Worm (Caenorhabditis elegans) whole organism, young adult: Measurements from ENCODE around the gene Y73B6BL.47.

Experiments used
- B0019.2 ChIP-seq: fragments of 200-800 bp; sonication (Bioruptor generic); conservative IDR thresholded peaks from 2 replicates; pipeline ENCODE4 v1.3.6; 2022; ENCODE audit warnings: missing genetic modification reagents, missing genetic modification characterization, missing compliant biosample characterization
- B0261.1 ChIP-seq: sonication (generic microtip); optimal IDR thresholded peaks from 2 replicates; lab custom pipeline; 2016; ENCODE audit warnings: mild to moderate bottlenecking, missing genetic modification characterization, moderate library complexity, missing compliant biosample characterization
- B0336.3 ChIP-seq: fragments of 200-800 bp; sonication (Bioruptor generic); IDR thresholded peaks from 2 replicates; pipeline ENCODE4 v1.3.6; 2022; ENCODE audit warnings: missing genetic modification characterization, missing compliant biosample characterization
- F33H1.4 ChIP-seq: fragments of 200-800 bp; sonication (Bioruptor generic); IDR thresholded peaks from 2 replicates; pipeline ENCODE4 v1.3.6; 2022; ENCODE audit warnings: missing genetic modification reagents, missing genetic modification characterization, missing compliant biosample characterization
- F57A8.1 ChIP-seq: fragments of 200-800 bp; sonication (Bioruptor generic); optimal IDR thresholded peaks from 2 replicates; lab custom pipeline; 2018; ENCODE audit warnings: mild to moderate bottlenecking, missing genetic modification characterization, moderate library complexity, missing compliant biosample characterization
- Y67H2A.10 ChIP-seq: fragments of 200-800 bp; sonication (Bioruptor generic); conservative IDR thresholded peaks from 2 replicates; pipeline ENCODE4 v1.3.6; 2022; ENCODE audit warnings: missing genetic modification reagents, missing genetic modification characterization, missing compliant biosample characterization
- akir-1 ChIP-seq: fragments of 200-800 bp; sonication (Bioruptor generic); optimal IDR thresholded peaks from 2 replicates; lab custom pipeline; 2018; ENCODE audit warnings: mild to moderate bottlenecking, missing genetic modification characterization, moderate library complexity, missing compliant biosample characterization
- aptf-3 ChIP-seq: fragments of 200-800 bp; sonication (Bioruptor generic); IDR thresholded peaks from 2 replicates; pipeline ENCODE4 v1.3.6; 2022; ENCODE audit warnings: missing genetic modification characterization, missing compliant biosample characterization
- athp-1 ChIP-seq: sonication (generic microtip); optimal IDR thresholded peaks from 2 replicates; lab custom pipeline; 2017; ENCODE audit warnings: mild to moderate bottlenecking, missing genetic modification characterization, missing compliant biosample characterization
- attf-5 ChIP-seq: fragments of 200-800 bp; sonication (Bioruptor generic); optimal IDR thresholded peaks from 2 replicates; lab custom pipeline; 2018; ENCODE audit warnings: mild to moderate bottlenecking, missing genetic modification characterization, missing compliant biosample characterization
- bed-1 ChIP-seq: fragments of 200-800 bp; sonication (Bioruptor generic); IDR thresholded peaks from 2 replicates; pipeline ENCODE4 v1.3.6; 2022; ENCODE audit warnings: missing genetic modification reagents, missing genetic modification characterization, missing compliant biosample characterization
- bed-2 ChIP-seq: fragments of 200-800 bp; sonication (Bioruptor generic); IDR thresholded peaks from 2 replicates; pipeline ENCODE4 v1.3.6; 2022; ENCODE audit warnings: missing genetic modification reagents, missing genetic modification characterization, missing compliant biosample characterization
- cebp-1 ChIP-seq, 2 experiments: fragments of 200-800 bp in 1 of 2; sonication (Bioruptor generic) in 1 of 2; sonication (generic microtip) in 1 of 2; IDR thresholded peaks in 1 of 2; optimal IDR thresholded peaks in 1 of 2; 2 replicates each; pipeline versions ENCODE4 v1.3.6 to Lab custom; 2017 to 2022; ENCODE audit warnings: missing compliant biosample characterization in 2 of 2, missing genetic modification characterization in 2 of 2, mild to moderate bottlenecking in 1 of 2, missing genetic modification reagents in 1 of 2, moderate library complexity in 1 of 2
- cebp-2 ChIP-seq: fragments of 200-800 bp; sonication (Bioruptor generic); IDR thresholded peaks from 2 replicates; pipeline ENCODE4 v1.3.6; 2022; ENCODE audit warnings: missing genetic modification characterization, missing compliant biosample characterization
- ceh-100 ChIP-seq: fragments of 200-800 bp; sonication (Bioruptor generic); IDR thresholded peaks from 2 replicates; pipeline ENCODE4 v1.3.6; 2022; ENCODE audit warnings: missing genetic modification reagents, missing genetic modification characterization, missing compliant biosample characterization
- ceh-58 ChIP-seq: fragments of 200-800 bp; sonication (Bioruptor generic); IDR thresholded peaks from 2 replicates; pipeline ENCODE4 v1.3.6; 2022; ENCODE audit warnings: missing genetic modification characterization, missing compliant biosample characterization
- dox-1 ChIP-seq: fragments of 200-800 bp; sonication (Bioruptor generic); IDR thresholded peaks from 2 replicates; pipeline ENCODE4 v1.3.6; 2022; ENCODE audit warnings: missing genetic modification reagents, missing genetic modification characterization, missing compliant biosample characterization
- dpl-1 ChIP-seq: fragments of 150-350 bp; optimal IDR thresholded peaks from 2 replicates; lab custom pipeline; 2014; ENCODE audit warnings: missing biosample characterization, missing genetic modification reagents, missing genetic modification characterization
- egl-44 ChIP-seq: fragments of 200-800 bp; sonication (Bioruptor generic); IDR thresholded peaks from 2 replicates; pipeline ENCODE4 v1.3.6; 2022; ENCODE audit warnings: missing genetic modification reagents, missing genetic modification characterization, missing compliant biosample characterization
- hlh-12 ChIP-seq: sonication (generic microtip); optimal IDR thresholded peaks from 2 replicates; lab custom pipeline; 2016; ENCODE audit warnings: missing genetic modification characterization, missing compliant biosample characterization
- hmg-1.2 ChIP-seq: fragments of 200-800 bp; sonication (Bioruptor generic); IDR thresholded peaks from 2 replicates; pipeline ENCODE4 v1.3.6; 2022; ENCODE audit warnings: missing genetic modification reagents, missing genetic modification characterization, missing compliant biosample characterization
- hmg-20 ChIP-seq: fragments of 200-800 bp; sonication (Bioruptor generic); IDR thresholded peaks from 2 replicates; pipeline ENCODE4 v1.3.6; 2022; ENCODE audit warnings: missing genetic modification reagents, missing genetic modification characterization, missing compliant biosample characterization
- lag-1 ChIP-seq: fragments of 200-800 bp; sonication (Bioruptor generic); IDR thresholded peaks from 2 replicates; pipeline ENCODE4 v1.3.6; 2022; ENCODE audit warnings: missing genetic modification reagents, missing genetic modification characterization, missing compliant biosample characterization
- lin-35 ChIP-seq, 3 experiments: fragments of 150-350 bp in 2 of 3; sonication (generic microtip) in 1 of 3; optimal IDR thresholded peaks; 2 replicates each; lab custom pipeline; 2014 to 2018; ENCODE audit warnings: missing biosample characterization in 3 of 3, missing genetic modification characterization in 3 of 3, missing genetic modification reagents in 3 of 3
- madf-8 ChIP-seq: fragments of 200-800 bp; sonication (Bioruptor generic); conservative IDR thresholded peaks from 2 replicates; pipeline ENCODE4 v1.3.6; 2022; ENCODE audit warnings: missing genetic modification reagents, missing genetic modification characterization, missing compliant biosample characterization
- mcd-1 ChIP-seq: fragments of 200-800 bp; sonication (Bioruptor generic); IDR thresholded peaks from 2 replicates; pipeline ENCODE4 v1.3.6; 2022; ENCODE audit warnings: missing genetic modification reagents, missing genetic modification characterization, missing compliant biosample characterization
- nfya-1 ChIP-seq: sonication (generic microtip); optimal IDR thresholded peaks from 2 replicates; lab custom pipeline; 2017; ENCODE audit warnings: antibody characterized with exemption, missing compliant biosample characterization, missing genetic modification characterization, borderline replicate concordance; ENCODE audit not compliant: insufficient read depth
- nhr-27 ChIP-seq: fragments of 200-800 bp; sonication (Bioruptor generic); optimal IDR thresholded peaks from 2 replicates; lab custom pipeline; 2018; ENCODE audit warnings: mild to moderate bottlenecking, missing genetic modification characterization, moderate library complexity, missing compliant biosample characterization
- nhr-80 ChIP-seq: sonication (generic microtip); optimal IDR thresholded peaks from 2 replicates; lab custom pipeline; 2016; ENCODE audit warnings: missing genetic modification characterization, missing compliant biosample characterization
- pha-4 ChIP-seq: fragments of 150-350 bp; sonication (generic microtip); optimal IDR thresholded peaks from 2 replicates; lab custom pipeline; 2014; ENCODE audit warnings: missing biosample characterization, missing genetic modification reagents, missing genetic modification characterization
- rec-8 ChIP-seq, 2 experiments: sonication (generic microtip); optimal IDR thresholded peaks; 2 replicates each; lab custom pipeline; 2016; ENCODE audit warnings: mild to moderate bottlenecking in 2 of 2, missing genetic modification characterization in 2 of 2, missing genetic modification reagents in 2 of 2, missing genotype in 2 of 2, missing biosample characterization in 1 of 2, missing compliant biosample characterization in 1 of 2, moderate library complexity in 1 of 2
- sdz-38 ChIP-seq: sonication (generic microtip); optimal IDR thresholded peaks from 2 replicates; lab custom pipeline; 2016; ENCODE audit warnings: missing genotype, missing genetic modification characterization, missing compliant biosample characterization
- sea-2 ChIP-seq: fragments of 200-800 bp; sonication (Bioruptor generic); IDR thresholded peaks from 2 replicates; pipeline ENCODE4 v1.3.6; 2022; ENCODE audit warnings: missing genetic modification characterization, missing compliant biosample characterization
- snpc-1.3 ChIP-seq: sonication (generic microtip); optimal IDR thresholded peaks from 2 replicates; lab custom pipeline; 2017; ENCODE audit warnings: missing genetic modification characterization, mild to moderate bottlenecking, missing compliant biosample characterization, antibody characterized with exemption, moderate library complexity, missing genotype, missing genetic modification reagents; ENCODE audit not compliant: insufficient read depth
- tbx-9 ChIP-seq: sonication (generic microtip); optimal IDR thresholded peaks from 2 replicates; lab custom pipeline; 2016; ENCODE audit warnings: borderline replicate concordance, missing genetic modification characterization, inconsistent platforms, missing compliant biosample characterization
- xnd-1 ChIP-seq: sonication (generic microtip); optimal IDR thresholded peaks from 2 replicates; lab custom pipeline; 2016; ENCODE audit warnings: missing genotype, missing genetic modification reagents, missing genetic modification characterization, missing compliant biosample characterization
- zim-3 ChIP-seq: sonication (generic microtip); optimal IDR thresholded peaks from 2 replicates; lab custom pipeline; 2017; ENCODE audit warnings: mild to moderate bottlenecking, missing genetic modification characterization, moderate library complexity, missing compliant biosample characterization
- ztf-22 ChIP-seq: fragments of 200-800 bp; sonication (Bioruptor generic); optimal IDR thresholded peaks from 2 replicates; lab custom pipeline; 2018; ENCODE audit warnings: mild to moderate bottlenecking, missing genetic modification characterization, moderate library complexity, missing compliant biosample characterization
- ztf-26 ChIP-seq: sonication (generic microtip); optimal IDR thresholded peaks from 2 replicates; lab custom pipeline; 2017; ENCODE audit warnings: missing genetic modification characterization, missing compliant biosample characterization
- ztf-28 ChIP-seq: fragments of 200-800 bp; sonication (Bioruptor generic); IDR thresholded peaks from 2 replicates; pipeline ENCODE4 v1.3.6; 2022; ENCODE audit warnings: missing genetic modification reagents, missing genetic modification characterization, missing compliant biosample characterization

Gene Y73B6BL.47

ce11 chrIV:6327363-6328015 is 34.3 kb upstream of the Y73B6BL.47 start:
- TF ChIP-seq mcd-1 (GFP tag; lab: Robert Waterston, UW) = 0 out of 2 replicates have a peak, but pooled peaks have one; percentile 42
- peak; percentile 27; the same call in 1 of the 2 replicates for TF ChIP-seq hmg-1.2
- TF ChIP-seq madf-8 (GFP tag; lab: Robert Waterston, UW) = no peak
- TF ChIP-seq nhr-80 (tag; lab: Kevin White, UChicago) = peak; percentile 63
- peak; percentile 4 for TF ChIP-seq attf-5
- peak in 1 of 3 experiments; percentile 12 for TF ChIP-seq lin-35 (GFP tag; optimal IDR thresholded peaks at IDR 0.05; lab: Kevin White, UChicago)

- TF ChIP-seq ztf-22 (GFP tag; lab: Kevin White, UChicago) (no peak), B0019.2 (GFP tag; lab: Robert Waterston, UW) (no peak), akir-1 (no peak), ceh-100 (no peak), lag-1 (GFP tag; lab: Robert Waterston, UW) (no peak), pha-4 (tag; lab: Kevin White, UChicago) (no peak), aptf-3 (GFP tag; lab: Robert Waterston, UW) (no peak), F57A8.1 (GFP tag; lab: Kevin White, UChicago) (no peak), hmg-20 (no peak), nhr-80 (tag; lab: Kevin White, UChicago) (no peak), nhr-27 (tag; lab: Kevin White, UChicago) (no peak), snpc-1.3 (tag; lab: Kevin White, UChicago) (no peak), xnd-1 (tag; lab: Kevin White, UChicago) (no peak), sdz-38 (tag; lab: Kevin White, UChicago) (no peak), ztf-26 (tag; lab: Kevin White, UChicago) (no peak)
These were observed 33.6 kb upstream of the Y73B6BL.47 start for ce11 chrIV:6328198-6328597.

DNA sequence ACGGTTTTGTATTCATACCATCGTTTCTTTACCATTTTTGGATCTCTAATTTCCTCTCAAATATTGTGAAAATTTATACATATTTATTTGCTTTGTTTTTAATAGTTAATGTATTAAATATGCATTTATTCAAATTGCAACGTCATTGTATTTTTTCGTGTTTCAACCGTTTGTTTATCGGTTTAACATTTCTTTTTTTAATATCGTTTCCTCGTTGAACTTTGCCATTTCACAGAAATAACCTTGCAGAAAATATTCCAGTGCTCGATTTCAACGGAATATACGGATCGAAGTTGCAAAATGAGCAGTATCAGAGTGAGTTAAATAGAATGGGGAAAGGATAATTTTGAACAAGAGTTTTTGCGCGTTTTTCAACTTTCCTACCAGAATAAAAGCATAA is 32.4 kb upstream of the Y73B6BL.47 start, which contains the start of gene seu-1:
Gene seu-1 (plus strand): TSS at position 301 of the 400 bp plus-strand sequence.
- TF ChIP-seq egl-44 (GFP tag; lab: Robert Waterston, UW) (no peak), cebp-2 (GFP tag; lab: Robert Waterston, UW) (no peak), F33H1.4 (GFP tag; lab: Robert Waterston, UW) (no peak), ztf-28 (GFP tag; lab: Robert Waterston, UW) (no peak), B0261.1 (no peak), athp-1 (no peak), rec-8 (tag; optimal IDR thresholded peaks at IDR 0.05; lab: Kevin White, UChicago) (no peak), dpl-1 (no peak), bed-2 (no peak), Y67H2A.10 (no peak), zim-3 (tag; lab: Kevin White, UChicago) (no peak), hlh-12 (tag; lab: Kevin White, UChicago) (no peak), bed-1 (GFP tag; lab: Robert Waterston, UW) (no peak), tbx-9 (tag; lab: Kevin White, UChicago) (no peak)
- TF ChIP-seq, all 124 proteins: peak for 0

ce11 chrIV:6330790-6331189 is 31.0 kb upstream of the Y73B6BL.47 start:
- no peak for TF ChIP-seq B0261.1
- TF ChIP-seq sea-2 = no peak
- TF ChIP-seq nfya-1 (tag; lab: Kevin White, UChicago) = no peak
- TF ChIP-seq ceh-58 (GFP tag; lab: Robert Waterston, UW) = 0 out of 2 replicates have a peak, but pooled peaks have one; percentile 29
- TF ChIP-seq dox-1 (GFP tag; lab: Robert Waterston, UW) = peak; percentile 57
- 0 out of 2 replicates have a peak, but pooled peaks have one; percentile 32 for TF ChIP-seq B0336.3 (GFP tag; lab: Robert Waterston, UW)
- TF ChIP-seq cebp-1 (GFP tag; IDR thresholded peaks at IDR 0.05; lab: Robert Waterston, UW) = no peak
- peak; percentile 40 for TF ChIP-seq cebp-1 (tag; optimal IDR thresholded peaks at IDR 0.05; lab: Kevin White, UChicago)
- TF ChIP-seq nhr-80 (tag; lab: Kevin White, UChicago) = peak; percentile 88
